Fruit fly (Drosophila melanogaster) whole organism, pupa: ENCODE measurements around the gene LysX.

Source experiments
- CG10348 ChIP-seq: fragments of 200-800 bp; sonication (Bioruptor generic); IDR thresholded peaks from 2 replicates; pipeline ENCODE4 v1.3.6; 2022; ENCODE audit warnings: missing biosample characterization, missing genetic modification characterization
- CG12605 ChIP-seq: fragments of 200-800 bp; sonication (Bioruptor generic); IDR thresholded peaks from 2 replicates; pipeline ENCODE4 v1.3.6; 2022; ENCODE audit warnings: missing biosample characterization, missing genetic modification characterization
- CG13204 ChIP-seq: fragments of 200-800 bp; sonication (Bioruptor generic); optimal IDR thresholded peaks from 2 replicates; lab custom pipeline; 2018; ENCODE audit warnings: missing biosample characterization, mild to moderate bottlenecking, missing genetic modification characterization, moderate library complexity
- CG14655 ChIP-seq: fragments of 200-800 bp; sonication (Bioruptor generic); optimal IDR thresholded peaks from 3 replicates; lab custom pipeline; 2017; ENCODE audit warnings: mild to moderate bottlenecking, missing biosample characterization, missing genetic modification reagents, missing genetic modification characterization
- CG15710 ChIP-seq: fragments of 200-800 bp; sonication (Bioruptor generic); optimal IDR thresholded peaks from 2 replicates; lab custom pipeline; 2018; ENCODE audit warnings: missing biosample characterization, mild to moderate bottlenecking, missing genetic modification characterization, moderate library complexity
- CG17806 ChIP-seq: fragments of 200-800 bp; sonication (Bioruptor generic); optimal IDR thresholded peaks from 2 replicates; lab custom pipeline; 2018; ENCODE audit warnings: missing biosample characterization, mild to moderate bottlenecking, missing genetic modification characterization, moderate library complexity
- CG32121 ChIP-seq: fragments of 200-800 bp; sonication (Bioruptor generic); IDR thresholded peaks from 2 replicates; pipeline ENCODE4 v1.3.6; 2022; ENCODE audit warnings: missing biosample characterization, missing genetic modification characterization
- CG34367 ChIP-seq: fragments of 200-800 bp; sonication (Bioruptor generic); optimal IDR thresholded peaks from 2 replicates; lab custom pipeline; 2018; ENCODE audit warnings: missing biosample characterization, mild to moderate bottlenecking, missing genetic modification characterization
- CG4496 ChIP-seq: fragments of 200-800 bp; sonication (Bioruptor generic); IDR thresholded peaks from 3 replicates; pipeline ENCODE4 v1.3.6; 2022; ENCODE audit warnings: missing biosample characterization, missing genetic modification characterization
- CG8159 ChIP-seq: fragments of 200-800 bp; sonication (Bioruptor generic); optimal IDR thresholded peaks from 3 replicates; lab custom pipeline; 2018; ENCODE audit warnings: missing biosample characterization, mild to moderate bottlenecking, missing genetic modification characterization, moderate library complexity
- CG8301 ChIP-seq: fragments of 200-800 bp; sonication (Bioruptor generic); optimal IDR thresholded peaks from 2 replicates; lab custom pipeline; 2018; ENCODE audit warnings: missing biosample characterization, mild to moderate bottlenecking, missing genetic modification characterization
- CG9948 ChIP-seq: fragments of 200-800 bp; sonication (Bioruptor generic); optimal IDR thresholded peaks from 2 replicates; lab custom pipeline; 2018; ENCODE audit warnings: missing biosample characterization, mild to moderate bottlenecking, missing genetic modification characterization, moderate library complexity
- D1 ChIP-seq: fragments of 200-800 bp; sonication (Bioruptor generic); optimal IDR thresholded peaks from 2 replicates; lab custom pipeline; 2018; ENCODE audit warnings: missing biosample characterization, mild to moderate bottlenecking, missing genetic modification characterization, moderate library complexity
- EcR ChIP-seq: fragments of 200-800 bp; sonication (Bioruptor generic); optimal IDR thresholded peaks from 3 replicates; lab custom pipeline; 2019; ENCODE audit warnings: missing biosample characterization, missing genetic modification characterization, mild to moderate bottlenecking, moderate library complexity, missing genetic modification reagents
- Ets98B ChIP-seq: fragments of 200-800 bp; sonication (Bioruptor generic); IDR thresholded peaks from 2 replicates; pipeline ENCODE4 v1.3.6; 2022; ENCODE audit warnings: missing biosample characterization, missing genetic modification characterization
- Pif1A ChIP-seq: fragments of 200-800 bp; sonication (Bioruptor generic); optimal IDR thresholded peaks from 3 replicates; lab custom pipeline; 2016; ENCODE audit warnings: missing biosample characterization, missing genetic modification characterization
- Pif1B ChIP-seq: fragments of 200-800 bp; sonication (Bioruptor generic); optimal IDR thresholded peaks from 3 replicates; lab custom pipeline; 2016; ENCODE audit warnings: missing biosample characterization, missing genetic modification characterization
- Snoo ChIP-seq: fragments of 200-800 bp; sonication (Bioruptor generic); optimal IDR thresholded peaks from 3 replicates; lab custom pipeline; 2017; ENCODE audit warnings: missing biosample characterization, mild to moderate bottlenecking, missing genetic modification characterization, inconsistent platforms
- fd96Ca ChIP-seq: fragments of 200-800 bp; sonication (Bioruptor generic); IDR thresholded peaks from 3 replicates; pipeline ENCODE4 v1.3.6; 2022; ENCODE audit warnings: missing biosample characterization, missing genetic modification characterization
- gl ChIP-seq: fragments of 200-800 bp; sonication (Bioruptor generic); optimal IDR thresholded peaks from 2 replicates; lab custom pipeline; 2018; ENCODE audit warnings: missing biosample characterization, mild to moderate bottlenecking, missing genetic modification characterization
- rn ChIP-seq: fragments of 200-800 bp; sonication (Bioruptor generic); IDR thresholded peaks from 2 replicates; pipeline ENCODE4 v1.3.6; 2022; ENCODE audit warnings: missing biosample characterization, missing genetic modification characterization

LysX gene

dm6 chr3L:1193123-1193844 is 1.8 kb downstream of the LysX start, which contains the start of gene Trhn:
Gene Trhn (minus strand): TSS chr3L:1193173.
- no peak for TF ChIP-seq CG10348
- no peak for TF ChIP-seq CG8159

DNA sequence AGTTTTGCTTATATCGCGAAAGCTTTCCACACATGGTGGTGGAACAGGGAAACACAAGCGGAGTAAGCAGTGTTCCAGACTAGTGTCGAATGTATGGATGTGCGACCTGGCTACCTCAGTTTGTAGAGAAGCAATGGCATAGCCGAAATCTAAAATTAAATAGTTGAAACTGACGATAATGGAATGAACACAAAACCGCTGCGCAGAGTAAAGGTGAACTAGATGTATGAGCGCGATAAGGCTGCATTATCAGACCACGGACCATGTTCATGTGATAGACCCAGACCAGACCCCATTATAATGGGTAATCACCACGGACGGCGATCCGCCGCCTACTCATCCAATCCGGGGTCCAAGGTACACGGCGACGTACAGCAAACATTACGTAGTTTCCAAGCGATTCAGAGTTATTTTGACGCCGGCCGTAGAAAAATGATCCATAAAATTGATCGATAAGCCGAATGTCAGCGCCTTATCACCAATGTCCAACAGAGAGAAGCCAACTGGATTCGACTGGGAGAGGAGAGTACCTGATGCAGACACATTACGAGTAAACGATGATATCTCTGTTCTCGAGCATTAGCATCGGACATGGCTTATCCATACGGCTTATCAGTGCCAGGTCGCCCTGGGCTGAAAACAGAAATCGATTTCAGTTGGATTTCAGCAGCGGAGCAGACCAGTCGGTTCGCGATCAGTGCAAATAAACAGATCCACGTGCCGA is 6.0 kb downstream of the LysX start, which contains the start of gene CG13912:
TSS of gene CG13912 (plus strand) at position 653 of the 724 bp plus-strand sequence.
- TF ChIP-seq gl (tag; lab: Kevin White, UChicago) (peak; percentile 64), CG14655 (GFP tag; lab: Kevin White, UChicago) (peak; percentile 13), Pif1B (no peak), CG13204 (peak; percentile 38), EcR (peak; percentile 10)

DNA sequence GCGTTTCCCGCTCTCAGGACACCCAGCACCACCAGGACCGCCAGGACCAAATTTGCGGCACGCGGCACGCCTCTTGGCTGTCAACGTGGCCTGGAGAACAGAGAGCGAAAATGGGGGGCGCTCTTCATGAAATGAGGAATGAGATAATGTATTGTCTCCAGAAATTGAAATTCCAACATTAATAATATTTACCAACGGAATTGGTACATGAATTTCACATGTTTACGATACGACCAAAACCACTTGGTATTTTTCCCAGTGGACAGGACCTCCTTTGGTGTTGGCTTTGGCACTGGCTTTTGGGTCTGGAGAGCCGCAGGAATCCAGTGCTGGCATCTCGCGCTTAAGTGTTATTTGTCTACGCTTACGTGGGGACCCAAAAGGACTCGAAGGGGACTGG is 11.6 kb downstream of the LysX start:
- TF ChIP-seq Ets98B, result peak; percentile 17; the same call in 1 of the 2 replicates
- peak; percentile 49; the same call in 1 of the 3 replicates for TF ChIP-seq fd96Ca (GFP tag; lab: Robert Waterston, UW)
- TF ChIP-seq CG15710 (tag; lab: Kevin White, UChicago), result peak; percentile 46
- no peak for TF ChIP-seq CG32121 (GFP tag; lab: Robert Waterston, UW)
- no peak for TF ChIP-seq rn (GFP tag; lab: Robert Waterston, UW)
- TF ChIP-seq CG8159, result peak; percentile 12
- TF ChIP-seq CG4496 (GFP tag; lab: Robert Waterston, UW), result no peak
- TF ChIP-seq CG17806 (tag; lab: Kevin White, UChicago), result no peak

dm6 chr3L:1178115-1178583 is 17.0 kb downstream of the LysX start:
- TF ChIP-seq CG17806 (tag; lab: Kevin White, UChicago) (peak; percentile 35), CG9948 (tag; lab: Kevin White, UChicago) (peak; percentile 40), CG13204 (peak; percentile 70), Pif1A (peak; percentile 49), CG4496 (GFP tag; lab: Robert Waterston, UW) (peak; percentile 82), EcR (peak; percentile 18), CG8159 (peak; percentile 65), Ets98B (peak; percentile 71), CG32121 (GFP tag; lab: Robert Waterston, UW) (peak; percentile 77; the same call in 1 of the 2 replicates), rn (GFP tag; lab: Robert Waterston, UW) (peak; percentile 48; the same call in 1 of the 2 replicates), Snoo (peak; percentile 30), CG8301 (tag; lab: Kevin White, UChicago) (peak; percentile 57), CG12605 (GFP tag; lab: Robert Waterston, UW) (peak; percentile 63), CG15710 (tag; lab: Kevin White, UChicago) (peak; percentile 71), CG14655 (GFP tag; lab: Kevin White, UChicago) (peak; percentile 72), CG34367 (peak; percentile 79), gl (tag; lab: Kevin White, UChicago) (peak; percentile 84), CG10348 (no peak), fd96Ca (GFP tag; lab: Robert Waterston, UW) (peak; percentile 80), Pif1B (no peak), D1 (tag; lab: Kevin White, UChicago) (no peak)

- TF ChIP-seq Pif1B, result no peak
- peak; percentile 35 for TF ChIP-seq EcR
- TF ChIP-seq CG34367, result no peak
- TF ChIP-seq CG9948 (tag; lab: Kevin White, UChicago), result no peak
- TF ChIP-seq CG10348, result no peak
- TF ChIP-seq CG15710 (tag; lab: Kevin White, UChicago), result no peak
- no peak for TF ChIP-seq Ets98B
- no peak for TF ChIP-seq CG14655 (GFP tag; lab: Kevin White, UChicago)
- TF ChIP-seq rn (GFP tag; lab: Robert Waterston, UW), result no peak
- TF ChIP-seq Pif1A, result no peak
- TF ChIP-seq CG13204, result peak; percentile 32
- no peak for TF ChIP-seq CG8301 (tag; lab: Kevin White, UChicago)
- peak; percentile 12 for TF ChIP-seq Snoo
- peak; percentile 8; the same call in 1 of the 3 replicates for TF ChIP-seq CG4496 (GFP tag; lab: Robert Waterston, UW)
- no peak for TF ChIP-seq D1 (tag; lab: Kevin White, UChicago)
- no peak for TF ChIP-seq CG8159
- TF ChIP-seq CG17806 (tag; lab: Kevin White, UChicago), result no peak
- no peak for TF ChIP-seq CG32121 (GFP tag; lab: Robert Waterston, UW)
- TF ChIP-seq CG12605 (GFP tag; lab: Robert Waterston, UW), result peak; percentile 44
- no peak for TF ChIP-seq gl (tag; lab: Kevin White, UChicago)
- no peak for TF ChIP-seq fd96Ca (GFP tag; lab: Robert Waterston, UW)
Measured at dm6 chr3L:1177085-1177484, 18.0 kb downstream of the LysX start, which contains the start of gene bab2. Gene bab2 (minus strand): TSS chr3L:1177276.

DNA sequence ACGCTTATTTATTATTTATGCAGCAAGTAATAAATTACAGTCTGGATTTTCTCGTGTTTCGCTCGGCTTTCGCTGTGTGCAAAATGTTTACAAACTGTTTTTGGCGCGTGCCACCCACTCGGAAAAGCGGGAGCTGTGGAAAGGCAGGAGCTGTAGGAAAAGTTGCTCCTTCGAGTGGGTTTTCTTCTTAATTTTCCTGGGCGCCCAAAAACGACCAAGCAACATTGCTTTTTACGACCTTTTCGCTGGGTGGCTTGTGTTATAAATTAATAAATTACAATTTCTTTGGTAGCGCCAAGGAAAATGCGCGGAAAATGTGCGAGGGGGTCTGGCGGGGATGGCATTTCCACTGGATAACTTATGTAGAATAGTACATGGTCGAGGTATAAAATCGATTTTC is 18.6 kb downstream of the LysX start:
- TF ChIP-seq fd96Ca (GFP tag; lab: Robert Waterston, UW), result no peak
- no peak for TF ChIP-seq CG8301 (tag; lab: Kevin White, UChicago)
- no peak for TF ChIP-seq CG34367
- no peak for TF ChIP-seq CG4496 (GFP tag; lab: Robert Waterston, UW)
- TF ChIP-seq CG9948 (tag; lab: Kevin White, UChicago), result no peak
- TF ChIP-seq CG14655 (GFP tag; lab: Kevin White, UChicago), result no peak
- TF ChIP-seq gl (tag; lab: Kevin White, UChicago), result no peak
